Worm (Caenorhabditis elegans): ENCODE results near the gene C44H9.5.

DNA sequence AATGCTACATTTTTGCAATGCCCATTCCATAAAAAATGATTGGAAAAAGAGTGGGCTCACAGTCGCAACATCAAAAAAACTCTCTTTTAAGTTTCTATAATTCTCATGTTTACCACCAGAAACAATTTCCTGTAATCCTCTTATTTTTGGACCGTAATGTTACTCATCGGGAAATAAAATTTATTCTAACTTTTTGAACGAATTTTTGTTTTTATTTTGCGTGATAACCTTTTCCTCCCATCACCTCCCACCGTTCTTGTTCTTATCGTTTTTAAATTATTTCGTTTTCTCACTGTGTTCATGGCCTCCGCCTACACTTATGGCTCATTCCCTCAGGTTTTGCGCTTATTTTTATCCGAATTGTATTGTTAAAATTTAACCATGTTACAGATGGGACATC is 9.5 kb upstream of the C44H9.5 start, which contains the start of gene anp-1:
- TF ChIP-seq ceh-58 (GFP tag; IDR thresholded peaks at IDR 0.05) (no peak), F55B11.4 (tag; optimal IDR thresholded peaks at IDR 0.05; ENCODE audit: borderline replicate concordance, insufficient read depth) (no peak), dox-1 (GFP tag; IDR thresholded peaks at IDR 0.05) (no peak), zim-3 (tag; optimal IDR thresholded peaks at IDR 0.05) (no peak), ccch-3 (GFP tag; optimal IDR thresholded peaks at IDR 0.05) (no peak), gei-17 (GFP tag; optimal IDR thresholded peaks at IDR 0.05) (no peak), nhr-90 (tag; optimal IDR thresholded peaks at IDR 0.05) (no peak), lin-26 (GFP tag; IDR thresholded peaks at IDR 0.05) (no peak), egrh-3 (GFP tag; IDR thresholded peaks at IDR 0.05) (no peak), unc-130 (GFP tag; optimal IDR thresholded peaks at IDR 0.05) (no peak)

All from whole organism, young adult.